Worm (Caenorhabditis elegans) whole organism, L1 larva: ENCODE results near the gene tpra-1.

Experiments
- C34B4.2 ChIP-seq: sonication (generic microtip); optimal IDR thresholded peaks from 2 replicates; lab custom pipeline; 2017; ENCODE audit warnings: mild to moderate bottlenecking, missing genetic modification characterization, missing compliant biosample characterization
- aly-2 ChIP-seq: fragments of 150-350 bp; optimal IDR thresholded peaks from 2 replicates; lab custom pipeline; 2014; ENCODE audit warnings: missing biosample characterization, missing genetic modification characterization
- ceh-63 ChIP-seq: fragments of 200-800 bp; sonication (Bioruptor generic); optimal IDR thresholded peaks from 2 replicates; lab custom pipeline; 2018; ENCODE audit warnings: mild to moderate bottlenecking, missing genetic modification characterization, missing compliant biosample characterization
- ceh-82 ChIP-seq, 3 experiments: fragments of 150-350 bp in 1 of 3; sonication (generic microtip) in 2 of 3; optimal IDR thresholded peaks; 2 replicates each; lab custom pipeline; 2014 to 2017; ENCODE audit warnings: missing biosample characterization in 3 of 3, missing genetic modification characterization in 3 of 3
- ceh-88 ChIP-seq: fragments of 200-800 bp; sonication (Bioruptor generic); IDR thresholded peaks from 2 replicates; pipeline ENCODE4 v1.3.6; 2022; ENCODE audit warnings: missing genetic modification characterization, missing compliant biosample characterization
- ceh-90 ChIP-seq: sonication (generic microtip); optimal IDR thresholded peaks from 2 replicates; lab custom pipeline; 2016; ENCODE audit warnings: missing genetic modification characterization, missing compliant biosample characterization
- ces-1 ChIP-seq: fragments of 150-350 bp; optimal IDR thresholded peaks from 2 replicates; lab custom pipeline; 2014; ENCODE audit warnings: missing biosample characterization, missing genetic modification reagents, missing genetic modification characterization
- dpl-1 ChIP-seq, 3 experiments: fragments of 150-350 bp in 2 of 3; sonication (generic microtip) in 1 of 3; optimal IDR thresholded peaks; 2 replicates each; lab custom pipeline; 2014 to 2017; ENCODE audit warnings: missing biosample characterization in 3 of 3, missing genetic modification characterization in 3 of 3, missing genetic modification reagents in 3 of 3
- dsc-1 ChIP-seq: sonication (generic microtip); optimal IDR thresholded peaks from 2 replicates; lab custom pipeline; 2016; ENCODE audit warnings: mild to moderate bottlenecking, missing genetic modification characterization, missing compliant biosample characterization
- efl-3 ChIP-seq: fragments of 200-800 bp; sonication (Bioruptor generic); optimal IDR thresholded peaks from 2 replicates; lab custom pipeline; 2018; ENCODE audit warnings: mild to moderate bottlenecking, missing genetic modification characterization, missing compliant biosample characterization
- ets-5 ChIP-seq: fragments of 200-800 bp; sonication (Bioruptor generic); IDR thresholded peaks from 2 replicates; pipeline ENCODE4 v1.3.6; 2022; ENCODE audit warnings: missing genetic modification characterization, missing compliant biosample characterization
- fkh-8 ChIP-seq: sonication (generic microtip); optimal IDR thresholded peaks from 2 replicates; lab custom pipeline; 2016; ENCODE audit warnings: mild to moderate bottlenecking, missing genetic modification characterization, missing compliant biosample characterization
- hlh-17 ChIP-seq: fragments of 200-800 bp; sonication (Bioruptor generic); optimal IDR thresholded peaks from 2 replicates; lab custom pipeline; 2018; ENCODE audit warnings: missing genetic modification characterization, mild to moderate bottlenecking, missing compliant biosample characterization, moderate library complexity, borderline replicate concordance
- hlh-4 ChIP-seq: sonication (generic microtip); optimal IDR thresholded peaks from 2 replicates; lab custom pipeline; 2016; ENCODE audit warnings: mild to moderate bottlenecking, missing genetic modification characterization, missing compliant biosample characterization
- irx-1 ChIP-seq: sonication (generic microtip); optimal IDR thresholded peaks from 2 replicates; lab custom pipeline; 2016; ENCODE audit warnings: missing genetic modification characterization, missing compliant biosample characterization
- lin-13 ChIP-seq: fragments of 150-350 bp; optimal IDR thresholded peaks from 2 replicates; lab custom pipeline; 2014; ENCODE audit warnings: missing biosample characterization, missing genetic modification reagents, missing genetic modification characterization
- lin-15B ChIP-seq: fragments of 150-350 bp; sonication (generic microtip); optimal IDR thresholded peaks from 3 replicates; lab custom pipeline; 2014; ENCODE audit warnings: missing biosample characterization, missing genetic modification characterization
- mab-9 ChIP-seq: fragments of 200-800 bp; sonication (Bioruptor generic); IDR thresholded peaks from 2 replicates; pipeline ENCODE4 v1.3.6; 2022; ENCODE audit warnings: missing genetic modification reagents, missing genetic modification characterization, missing compliant biosample characterization
- mef-2 ChIP-seq: fragments of 150-350 bp; optimal IDR thresholded peaks from 2 replicates; lab custom pipeline; 2014; ENCODE audit warnings: missing biosample characterization, missing genetic modification characterization
- nhr-11 ChIP-seq: fragments of 150-350 bp; optimal IDR thresholded peaks from 2 replicates; lab custom pipeline; 2014; ENCODE audit warnings: missing biosample characterization, missing genetic modification characterization
- nhr-47 ChIP-seq: sonication (generic microtip); optimal IDR thresholded peaks from 2 replicates; lab custom pipeline; 2016; ENCODE audit warnings: mild to moderate bottlenecking, missing genetic modification characterization, moderate library complexity, missing compliant biosample characterization
- nhr-77 ChIP-seq: fragments of 150-350 bp; optimal IDR thresholded peaks from 2 replicates; lab custom pipeline; 2014; ENCODE audit warnings: missing biosample characterization, missing genetic modification characterization
- nhr-85 ChIP-seq: sonication (generic microtip); peaks from one replicate; lab custom pipeline; 2016; ENCODE audit warnings: missing genetic modification characterization, inconsistent platforms, missing compliant biosample characterization
- nhr-90 ChIP-seq: sonication (generic microtip); optimal IDR thresholded peaks from 2 replicates; lab custom pipeline; 2016; ENCODE audit warnings: mild to moderate bottlenecking, missing genetic modification characterization, missing compliant biosample characterization; ENCODE audit not compliant: poor library complexity
- pag-3 ChIP-seq: sonication (generic microtip); optimal IDR thresholded peaks from 2 replicates; lab custom pipeline; 2017; ENCODE audit warnings: missing genetic modification characterization, mild to moderate bottlenecking, missing compliant biosample characterization, antibody characterized with exemption, borderline replicate concordance; ENCODE audit not compliant: insufficient read depth
- pax-3 ChIP-seq: fragments of 200-800 bp; sonication (Bioruptor generic); optimal IDR thresholded peaks from 2 replicates; lab custom pipeline; 2018; ENCODE audit warnings: mild to moderate bottlenecking, missing genetic modification characterization, moderate library complexity, missing compliant biosample characterization
- sox-4 ChIP-seq: sonication (generic microtip); optimal IDR thresholded peaks from 2 replicates; lab custom pipeline; 2016; ENCODE audit warnings: missing genetic modification characterization, missing compliant biosample characterization
- sup-37 ChIP-seq: fragments of 200-800 bp; sonication (Bioruptor generic); optimal IDR thresholded peaks from 2 replicates; lab custom pipeline; 2018; ENCODE audit warnings: mild to moderate bottlenecking, missing genetic modification characterization, missing compliant biosample characterization
- swsn-7 ChIP-seq: sonication (generic microtip); optimal IDR thresholded peaks from 2 replicates; lab custom pipeline; 2016; ENCODE audit warnings: missing genetic modification characterization, missing compliant biosample characterization
- tbx-2 ChIP-seq: sonication (generic microtip); optimal IDR thresholded peaks from 2 replicates; lab custom pipeline; 2016; ENCODE audit warnings: missing genetic modification characterization, missing compliant biosample characterization
- tlp-1 ChIP-seq: fragments of 150-350 bp; optimal IDR thresholded peaks from 2 replicates; lab custom pipeline; 2014; ENCODE audit warnings: missing biosample characterization, missing genetic modification characterization
- unc-30 ChIP-seq: sonication (generic microtip); optimal IDR thresholded peaks from 2 replicates; lab custom pipeline; 2017; ENCODE audit warnings: missing biosample characterization, missing genetic modification characterization
- unc-62 ChIP-seq: fragments of 150-350 bp; optimal IDR thresholded peaks from 2 replicates; lab custom pipeline; 2014; ENCODE audit warnings: missing biosample characterization, missing genetic modification reagents, missing genetic modification characterization
- vab-15 ChIP-seq: sonication (generic microtip); optimal IDR thresholded peaks from 2 replicates; lab custom pipeline; 2017; ENCODE audit warnings: missing genotype, mild to moderate bottlenecking, missing genetic modification characterization, missing compliant biosample characterization
- zag-1 ChIP-seq: fragments of 150-350 bp; optimal IDR thresholded peaks from 2 replicates; lab custom pipeline; 2014; ENCODE audit warnings: missing biosample characterization, missing genetic modification characterization
- ztf-11 ChIP-seq, 2 experiments: sonication (generic microtip); optimal IDR thresholded peaks; 2 replicates each; lab custom pipeline; 2016 to 2017; ENCODE audit warnings: missing genetic modification characterization in 2 of 2, missing biosample characterization in 1 of 2, missing compliant biosample characterization in 1 of 2

Gene tpra-1

ce11 chrIV:8978047-8978446 is 21.8 kb downstream of the tpra-1 start (continued):
- TF ChIP-seq sox-4 (no peak), nhr-77 (tag; lab: Kevin White, UChicago) (no peak), lin-15B (tag; lab: Kevin White, UChicago) (no peak), sup-37 (GFP tag; lab: Kevin White, UChicago) (no peak), ceh-88 (GFP tag; lab: Robert Waterston, UW) (no peak), ceh-82 (tag; optimal IDR thresholded peaks at IDR 0.05; lab: Kevin White, UChicago) (no peak), pax-3 (tag; lab: Kevin White, UChicago) (no peak), swsn-7 (tag; lab: Kevin White, UChicago) (no peak), C34B4.2 (tag; lab: Kevin White, UChicago) (no peak), tlp-1 (tag; lab: Kevin White, UChicago) (no peak), lin-13 (no peak), nhr-11 (tag; lab: Kevin White, UChicago) (peak; percentile 2), unc-30 (tag; lab: Kevin White, UChicago) (no peak), hlh-4 (no peak), mab-9 (no peak), pag-3 (no peak), fkh-8 (no peak), nhr-47 (tag; lab: Kevin White, UChicago) (no peak), ces-1 (GFP tag; lab: Kevin White, UChicago) (no peak), mef-2 (tag; lab: Kevin White, UChicago) (peak; percentile 36), ztf-11 (tag; optimal IDR thresholded peaks at IDR 0.05; lab: Kevin White, UChicago) (no peak), ceh-63 (GFP tag; lab: Kevin White, UChicago) (no peak), vab-15 (tag; lab: Kevin White, UChicago) (no peak), tbx-2 (tag; lab: Kevin White, UChicago) (no peak), dpl-1 (GFP tag; optimal IDR thresholded peaks at IDR 0.05; lab: Kevin White, UChicago) (no peak), efl-3 (no peak), ceh-90 (tag; lab: Kevin White, UChicago) (no peak)

ce11 chrIV:8979062-8979612 is 22.8 kb downstream of the tpra-1 start:
- TF ChIP-seq efl-3 (no peak), zag-1 (tag; lab: Kevin White, UChicago) (no peak), nhr-85 (tag; lab: Kevin White, UChicago) (no peak), nhr-90 (no peak), ets-5 (GFP tag; lab: Robert Waterston, UW) (no peak), dsc-1 (tag; lab: Kevin White, UChicago) (no peak)

DNA sequence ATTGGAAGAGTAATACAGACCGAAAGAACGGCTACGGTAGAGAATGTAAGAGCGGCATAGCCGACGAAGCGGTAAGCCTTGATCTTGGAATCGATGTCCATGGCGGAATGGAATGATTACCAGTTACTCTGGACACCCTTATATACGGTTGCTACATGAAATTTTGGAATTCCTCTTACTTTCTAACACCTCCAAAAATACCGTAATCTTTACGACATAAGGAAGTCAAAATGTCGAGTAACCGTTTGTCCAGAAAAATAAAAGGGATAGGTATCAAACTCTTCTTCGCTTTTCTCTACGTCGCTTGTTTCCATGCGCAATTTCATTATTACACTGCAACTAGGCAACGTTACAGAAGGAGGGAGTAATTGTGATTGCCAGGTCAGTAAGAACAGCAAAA is 23.4 kb downstream of the tpra-1 start, which contains the start of gene col-119:
Gene col-119, minus strand, starts transcription at position 101 of the 400 bp plus-strand sequence.
- TF ChIP-seq pag-3, result no peak
- TF ChIP-seq unc-62, result no peak
- no peak for TF ChIP-seq aly-2
- TF ChIP-seq irx-1 (tag; lab: Kevin White, UChicago), result no peak
- no peak for TF ChIP-seq tlp-1 (tag; lab: Kevin White, UChicago)

- TF ChIP-seq hlh-17 (GFP tag; lab: Kevin White, UChicago) (no peak), irx-1 (tag; lab: Kevin White, UChicago) (no peak)
These were observed 28.3 kb downstream of the tpra-1 start, which contains the start of gene nstp-1 for ce11 chrIV:8984566-8984965. Gene nstp-1 (plus strand): TSS chrIV:8984866.
